Worm (Caenorhabditis elegans): Measurements from ENCODE around the gene npr-38.

The npr-38 gene

DNA sequence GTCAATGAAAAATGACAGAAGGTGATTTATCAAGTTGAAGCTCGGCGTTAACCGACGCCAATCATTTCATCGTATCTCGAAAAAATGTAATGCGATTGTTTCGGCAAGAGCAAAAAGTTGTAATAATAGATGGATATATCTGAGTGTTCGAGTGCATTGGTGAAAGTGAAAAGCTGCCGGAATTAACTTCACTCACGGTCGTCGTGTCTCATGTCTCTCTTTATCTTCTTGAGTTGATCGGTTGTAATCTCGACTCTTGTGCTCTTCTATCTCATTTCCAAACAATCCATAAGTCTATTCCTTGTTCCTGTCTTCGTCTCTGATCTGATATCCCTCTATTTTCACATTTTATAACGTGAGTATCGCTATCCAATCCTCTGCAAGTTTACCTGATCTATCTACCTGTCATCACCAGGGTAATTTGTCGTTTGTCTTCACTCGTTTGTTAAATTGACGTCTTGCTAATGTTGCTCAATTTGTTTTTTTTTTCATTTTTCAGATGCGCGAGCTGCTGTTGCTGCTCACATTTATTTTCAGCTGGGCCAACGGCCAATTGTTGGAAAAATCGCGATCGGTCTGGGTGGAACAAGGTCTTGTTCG, 11.8 kb upstream of the npr-38 start, which contains the start of gene cest-16:
Gene cest-16 (plus strand): TSS at position 302 of the 600 bp plus-strand sequence.
- TF ChIP-seq tbx-8 (GFP tag; optimal IDR thresholded peaks at IDR 0.05): no peak
- TF ChIP-seq M03D4.4 (tag; optimal IDR thresholded peaks at IDR 0.05): no peak
- peak; percentile 28 for TF ChIP-seq unc-62 (GFP tag; optimal IDR thresholded peaks at IDR 0.05)
- peak; percentile 62 for TF ChIP-seq unc-120 (tag; optimal IDR thresholded peaks at IDR 0.05; ENCODE audit: poor library complexity, severe bottlenecking)
- TF ChIP-seq nhr-76 (tag; optimal IDR thresholded peaks at IDR 0.05): no peak
- no peak for TF ChIP-seq ztf-11 (tag; optimal IDR thresholded peaks at IDR 0.05)
- no peak for TF ChIP-seq drap-1 (GFP tag; optimal IDR thresholded peaks at IDR 0.05)
- peak; percentile 45 for TF ChIP-seq hlh-1 (tag; optimal IDR thresholded peaks at IDR 0.05)
- TF ChIP-seq cnd-1 (tag; optimal IDR thresholded peaks at IDR 0.05): no peak

DNA sequence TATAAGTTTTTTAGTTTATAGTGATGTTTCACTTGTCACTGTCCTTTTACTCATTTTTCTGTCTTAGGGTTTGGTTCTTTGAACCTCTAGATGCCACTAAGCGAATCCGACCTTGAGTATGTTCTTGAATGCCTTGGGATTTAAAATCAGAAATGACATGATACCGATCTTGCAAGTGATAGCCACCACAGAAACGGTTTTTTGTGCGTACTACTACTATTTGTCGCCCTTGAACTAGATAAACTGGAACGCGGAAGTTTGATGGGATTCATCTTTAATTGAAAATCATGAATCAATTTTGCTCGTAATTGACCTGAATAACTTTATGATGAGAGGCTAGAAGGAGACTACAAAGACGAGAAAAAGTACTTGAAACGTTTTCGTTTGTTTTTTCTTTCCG, 7.3 kb downstream of the npr-38 start:
- no peak for TF ChIP-seq elt-1 (tag; optimal IDR thresholded peaks at IDR 0.05; ENCODE audit: borderline replicate concordance, insufficient read depth)
- no peak for TF ChIP-seq ztf-11 (tag; optimal IDR thresholded peaks at IDR 0.05)
- TF ChIP-seq lin-32 (GFP tag; optimal IDR thresholded peaks at IDR 0.05): no peak
- TF ChIP-seq ces-1 (GFP tag; optimal IDR thresholded peaks at IDR 0.05): no peak
- no peak for TF ChIP-seq nhr-76 (tag; optimal IDR thresholded peaks at IDR 0.05)
- no peak for TF ChIP-seq pha-4 (tag; optimal IDR thresholded peaks at IDR 0.05)
- no peak for TF ChIP-seq bed-3 (GFP tag; optimal IDR thresholded peaks at IDR 0.05)
- TF ChIP-seq M03D4.4 (tag; optimal IDR thresholded peaks at IDR 0.05): no peak
- no peak for TF ChIP-seq nhr-28 (tag; optimal IDR thresholded peaks at IDR 0.05)

ce11 chrX:6319546-6319945, 8.1 kb downstream of the npr-38 start, which contains the start of gene chtb-3:
Gene chtb-3 (minus strand): TSS chrX:6319646.
- TF ChIP-seq tbx-8 (GFP tag; optimal IDR thresholded peaks at IDR 0.05) (no peak), ham-2 (GFP tag; optimal IDR thresholded peaks at IDR 0.05) (no peak), nhr-2 (tag; optimal IDR thresholded peaks at IDR 0.05) (no peak)

- TF ChIP-seq unc-62 (GFP tag; optimal IDR thresholded peaks at IDR 0.05): no peak
- no peak for TF ChIP-seq mls-2 (tag; optimal IDR thresholded peaks at IDR 0.05)
- no peak for TF ChIP-seq nhr-12 (tag; optimal IDR thresholded peaks at IDR 0.05)
- no peak for TF ChIP-seq ztf-11 (tag; optimal IDR thresholded peaks at IDR 0.05)
- TF ChIP-seq pha-4 (tag; optimal IDR thresholded peaks at IDR 0.05): no peak
- TF ChIP-seq sem-2 (GFP tag; optimal IDR thresholded peaks at IDR 0.05): no peak
- no peak for TF ChIP-seq unc-39 (tag; optimal IDR thresholded peaks at IDR 0.05)
- no peak for TF ChIP-seq nhr-2 (tag; optimal IDR thresholded peaks at IDR 0.05)
These were observed 9.4 kb downstream of the npr-38 start for ce11 chrX:6320887-6321286.

- TF ChIP-seq nhr-12 (tag; optimal IDR thresholded peaks at IDR 0.05) (no peak), bed-3 (GFP tag; optimal IDR thresholded peaks at IDR 0.05) (no peak), blmp-1 (tag; optimal IDR thresholded peaks at IDR 0.05) (no peak), ceh-83 (GFP tag; optimal IDR thresholded peaks at IDR 0.05) (no peak), elt-1 (tag; optimal IDR thresholded peaks at IDR 0.05; ENCODE audit: borderline replicate concordance, insufficient read depth) (no peak), unc-39 (tag; optimal IDR thresholded peaks at IDR 0.05) (no peak), ztf-11 (tag; optimal IDR thresholded peaks at IDR 0.05) (no peak), nhr-76 (tag; optimal IDR thresholded peaks at IDR 0.05) (no peak)
These were observed 9.9 kb downstream of the npr-38 start for ce11 chrX:6321380-6321779.

ce11 chrX:6323129-6323528, 11.6 kb downstream of the npr-38 start, which contains the start of gene col-167:
Gene col-167 (plus strand): TSS chrX:6323488.
- TF ChIP-seq elt-3 (tag; optimal IDR thresholded peaks at IDR 0.05) (no peak), zip-8 (tag; optimal IDR thresholded peaks at IDR 0.05) (no peak), ces-1 (GFP tag; optimal IDR thresholded peaks at IDR 0.05) (no peak), sptf-1 (tag; optimal IDR thresholded peaks at IDR 0.05) (no peak), nhr-76 (tag; optimal IDR thresholded peaks at IDR 0.05) (no peak), ceh-43 (GFP tag; optimal IDR thresholded peaks at IDR 0.05) (no peak), sem-2 (GFP tag; optimal IDR thresholded peaks at IDR 0.05) (no peak), pha-4 (tag; optimal IDR thresholded peaks at IDR 0.05) (no peak), flh-1 (GFP tag; optimal IDR thresholded peaks at IDR 0.05) (no peak), ham-2 (GFP tag; optimal IDR thresholded peaks at IDR 0.05) (no peak), mab-5 (tag; optimal IDR thresholded peaks at IDR 0.05) (no peak), drap-1 (GFP tag; optimal IDR thresholded peaks at IDR 0.05) (no peak)
